Worm (Caenorhabditis elegans) whole organism, midembryonic: ENCODE data around the gene tig-3.
A peak's percentile ranks its signal among the peaks of the same experiment; 100 is the strongest.

ENCODE experiments used
- T22C8.4 ChIP-seq: fragments of 200-800 bp; sonication (Bioruptor generic); IDR thresholded peaks from 2 replicates; pipeline ENCODE4 v1.3.6; 2022; ENCODE audit warnings: missing genetic modification characterization, missing compliant biosample characterization
- cog-1 ChIP-seq: sonication (generic microtip); optimal IDR thresholded peaks from 2 replicates; lab custom pipeline; 2016; ENCODE audit warnings: missing genetic modification characterization, missing compliant biosample characterization
- flt-1 ChIP-seq: fragments of 200-800 bp; sonication (Bioruptor generic); IDR thresholded peaks from 2 replicates; pipeline ENCODE4 v1.3.6; 2022; ENCODE audit warnings: missing genetic modification characterization, missing compliant biosample characterization
- klf-2 ChIP-seq: fragments of 200-800 bp; sonication (Bioruptor generic); conservative IDR thresholded peaks from 2 replicates; pipeline ENCODE4 v1.3.6; 2022; ENCODE audit warnings: missing genetic modification reagents, missing genetic modification characterization, missing compliant biosample characterization
- med-1 ChIP-seq: sonication (generic microtip); optimal IDR thresholded peaks from 2 replicates; lab custom pipeline; 2017; ENCODE audit warnings: missing genetic modification characterization, mild to moderate bottlenecking, missing compliant biosample characterization, antibody characterized with exemption, missing genetic modification reagents; ENCODE audit not compliant: insufficient read depth
- ref-1 ChIP-seq: fragments of 200-800 bp; sonication (Bioruptor generic); conservative IDR thresholded peaks from 2 replicates; pipeline ENCODE4 v1.3.6; 2022; ENCODE audit warnings: missing genetic modification reagents, missing genetic modification characterization, missing compliant biosample characterization
- tab-1 ChIP-seq: fragments of 200-800 bp; sonication (Bioruptor generic); IDR thresholded peaks from 2 replicates; pipeline ENCODE4 v1.3.6; 2022; ENCODE audit warnings: missing genetic modification characterization, missing compliant biosample characterization
- ztf-23 ChIP-seq: fragments of 200-800 bp; sonication (Bioruptor generic); IDR thresholded peaks from 2 replicates; pipeline ENCODE4 v1.3.6; 2022; ENCODE audit warnings: missing genetic modification reagents, missing genetic modification characterization, missing compliant biosample characterization
- ztf-29 ChIP-seq: fragments of 200-800 bp; sonication (Bioruptor generic); IDR thresholded peaks from 2 replicates; pipeline ENCODE4 v1.3.6; 2022; ENCODE audit warnings: missing genetic modification reagents, missing genetic modification characterization, missing compliant biosample characterization

tig-3 gene

ce11 chrII:15258668-15259067, 7.1 kb upstream of the tig-3 start:
- TF ChIP-seq tab-1 (GFP tag; lab: Robert Waterston, UW) = no peak
- TF ChIP-seq ztf-23 (GFP tag; lab: Robert Waterston, UW) = no peak
- TF ChIP-seq ztf-29 = no peak
- TF ChIP-seq cog-1 (tag; lab: Kevin White, UChicago) = no peak
- no peak for TF ChIP-seq klf-2 (GFP tag; lab: Robert Waterston, UW)
- TF ChIP-seq T22C8.4 = no peak

ce11 chrII:15256932-15257331, 5.3 kb upstream of the tig-3 start:
- TF ChIP-seq med-1 (GFP tag; lab: Kevin White, UChicago) = no peak
- no peak for TF ChIP-seq T22C8.4
- no peak for TF ChIP-seq klf-2 (GFP tag; lab: Robert Waterston, UW)
- no peak for TF ChIP-seq ztf-23 (GFP tag; lab: Robert Waterston, UW)
- no peak for TF ChIP-seq flt-1 (GFP tag; lab: Robert Waterston, UW)
- TF ChIP-seq tab-1 (GFP tag; lab: Robert Waterston, UW) = no peak
- TF ChIP-seq cog-1 (tag; lab: Kevin White, UChicago) = no peak
- TF ChIP-seq ref-1 (GFP tag; lab: Robert Waterston, UW) = no peak
- no peak for TF ChIP-seq ztf-29

- no peak for TF ChIP-seq med-1 (GFP tag; lab: Kevin White, UChicago)
- no peak for TF ChIP-seq tab-1 (GFP tag; lab: Robert Waterston, UW)
- no peak for TF ChIP-seq ref-1 (GFP tag; lab: Robert Waterston, UW)
- peak; percentile 64 for TF ChIP-seq cog-1 (tag; lab: Kevin White, UChicago)
- TF ChIP-seq flt-1 (GFP tag; lab: Robert Waterston, UW) = 0 out of 2 replicates have a peak, but pooled peaks have one; percentile 32
Observed at ce11 chrII:15255801-15256200, 4.2 kb upstream of the tig-3 start.

- TF ChIP-seq cog-1 (tag; lab: Kevin White, UChicago) (no peak), T22C8.4 (no peak), ref-1 (GFP tag; lab: Robert Waterston, UW) (no peak), ztf-23 (GFP tag; lab: Robert Waterston, UW) (no peak), ztf-29 (no peak), tab-1 (GFP tag; lab: Robert Waterston, UW) (no peak), klf-2 (GFP tag; lab: Robert Waterston, UW) (no peak), flt-1 (GFP tag; lab: Robert Waterston, UW) (no peak), med-1 (GFP tag; lab: Kevin White, UChicago) (no peak)
Observed at ce11 chrII:15253980-15254493, 2.4 kb upstream of the tig-3 start.

ce11 chrII:15244870-15245269, 6.7 kb downstream of the tig-3 start:
- TF ChIP-seq tab-1 (GFP tag; lab: Robert Waterston, UW) (no peak), cog-1 (tag; lab: Kevin White, UChicago) (no peak), T22C8.4 (no peak), ref-1 (GFP tag; lab: Robert Waterston, UW) (no peak), ztf-23 (GFP tag; lab: Robert Waterston, UW) (no peak), ztf-29 (no peak), flt-1 (GFP tag; lab: Robert Waterston, UW) (no peak), med-1 (GFP tag; lab: Kevin White, UChicago) (no peak), klf-2 (GFP tag; lab: Robert Waterston, UW) (no peak)

ce11 chrII:15239681-15240080, 11.9 kb downstream of the tig-3 start:
- TF ChIP-seq T22C8.4 (no peak), flt-1 (GFP tag; lab: Robert Waterston, UW) (no peak), klf-2 (GFP tag; lab: Robert Waterston, UW) (no peak), ztf-23 (GFP tag; lab: Robert Waterston, UW) (no peak), tab-1 (GFP tag; lab: Robert Waterston, UW) (no peak), med-1 (GFP tag; lab: Kevin White, UChicago) (no peak), cog-1 (tag; lab: Kevin White, UChicago) (no peak), ref-1 (GFP tag; lab: Robert Waterston, UW) (no peak), ztf-29 (no peak)

ce11 chrII:15237160-15237559, 14.4 kb downstream of the tig-3 start:
- TF ChIP-seq klf-2 (GFP tag; lab: Robert Waterston, UW) = no peak
- TF ChIP-seq ztf-23 (GFP tag; lab: Robert Waterston, UW) = no peak
- TF ChIP-seq ztf-29 = no peak
- TF ChIP-seq cog-1 (tag; lab: Kevin White, UChicago) = no peak
- TF ChIP-seq ref-1 (GFP tag; lab: Robert Waterston, UW) = no peak
- no peak for TF ChIP-seq med-1 (GFP tag; lab: Kevin White, UChicago)

- no peak for TF ChIP-seq tab-1 (GFP tag; lab: Robert Waterston, UW)
- TF ChIP-seq T22C8.4 = peak; percentile 16; the same call in 1 of the 2 replicates
Observed at ce11 chrII:15235597-15235996, 16.0 kb downstream of the tig-3 start.

ce11 chrII:15233219-15233618, 18.4 kb downstream of the tig-3 start:
- TF ChIP-seq med-1 (GFP tag; lab: Kevin White, UChicago) (no peak), ref-1 (GFP tag; lab: Robert Waterston, UW) (no peak), ztf-23 (GFP tag; lab: Robert Waterston, UW) (no peak), cog-1 (tag; lab: Kevin White, UChicago) (no peak), T22C8.4 (no peak), tab-1 (GFP tag; lab: Robert Waterston, UW) (no peak), flt-1 (GFP tag; lab: Robert Waterston, UW) (no peak), ztf-29 (no peak), klf-2 (GFP tag; lab: Robert Waterston, UW) (no peak)

- no peak for TF ChIP-seq T22C8.4
- TF ChIP-seq klf-2 (GFP tag; lab: Robert Waterston, UW) = no peak
- TF ChIP-seq tab-1 (GFP tag; lab: Robert Waterston, UW) = no peak
- TF ChIP-seq med-1 (GFP tag; lab: Kevin White, UChicago) = no peak
- no peak for TF ChIP-seq ref-1 (GFP tag; lab: Robert Waterston, UW)
- peak; percentile 13 for TF ChIP-seq cog-1 (tag; lab: Kevin White, UChicago)
- TF ChIP-seq ztf-29 = 0 out of 2 replicates have a peak, but pooled peaks have one; percentile 53
- TF ChIP-seq ztf-23 (GFP tag; lab: Robert Waterston, UW) = peak; percentile 70; the same call in 1 of the 2 replicates
- peak; percentile 55; the same call in 1 of the 2 replicates for TF ChIP-seq flt-1 (GFP tag; lab: Robert Waterston, UW)
Observed at ce11 chrII:15232705-15233104, 18.9 kb downstream of the tig-3 start, which contains the start of gene Y46E12BL.2. Y46E12BL.2 (plus strand) TSS chrII:15232947.
